Worm (Caenorhabditis elegans): ENCODE data around the gene C18B2.2.

C18B2.2 gene

DNA sequence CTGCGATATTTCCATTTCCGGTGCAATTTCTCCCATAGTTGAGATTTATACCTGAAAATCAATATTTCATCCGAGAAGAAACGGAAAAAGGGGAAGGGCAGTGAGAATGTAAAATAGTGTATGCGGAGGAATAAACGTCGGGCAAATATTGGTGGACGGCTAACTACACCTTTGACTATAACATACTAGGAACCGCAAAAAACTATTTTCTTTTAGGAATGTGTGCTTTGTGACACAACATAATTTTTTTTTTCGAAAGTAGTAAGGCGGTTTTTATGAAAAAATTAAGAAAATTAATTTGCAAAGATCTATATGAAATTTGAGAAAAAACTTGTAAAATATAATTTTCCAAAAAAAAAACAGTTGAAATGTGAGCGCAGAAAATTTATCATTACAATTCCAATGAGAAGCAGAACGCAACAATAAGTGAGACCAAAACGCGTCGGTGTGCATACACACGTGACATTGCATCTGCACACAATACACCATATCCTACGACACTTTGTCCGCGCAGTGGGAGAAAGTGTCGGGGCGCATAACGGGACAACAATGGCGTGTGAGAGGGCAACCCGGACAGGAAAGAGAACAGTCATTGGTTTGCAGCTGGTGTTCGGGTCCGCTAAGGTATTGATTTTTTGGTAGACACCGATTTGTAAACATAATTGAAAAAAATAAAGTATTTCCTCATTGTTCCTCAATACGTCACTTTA lies 27.0 kb downstream of the C18B2.2 start, which contains the start of the genes sax-1 and R11G1.2 (continued):
- TF ChIP-seq php-3 (GFP tag; IDR thresholded peaks at IDR 0.05), result no peak
- peak; percentile 14 for TF ChIP-seq dpl-1 (GFP tag; optimal IDR thresholded peaks at IDR 0.05)
- TF ChIP-seq nhr-41 (GFP tag; IDR thresholded peaks at IDR 0.05), result no peak
- peak; percentile 73 for TF ChIP-seq mes-2 (tag; optimal IDR thresholded peaks at IDR 0.05; ENCODE audit: poor library complexity, severe bottlenecking)
- TF ChIP-seq mdl-1 (tag; optimal IDR thresholded peaks at IDR 0.05), result peak; percentile 33 to 88
- TF ChIP-seq duxl-1 (tag; optimal IDR thresholded peaks at IDR 0.05; ENCODE audit: poor library complexity), result no peak
- TF ChIP-seq egl-27 (tag; optimal IDR thresholded peaks at IDR 0.05), result no peak
- TF ChIP-seq fos-1 (tag; optimal IDR thresholded peaks at IDR 0.05), result no peak
- TF ChIP-seq lin-39 (tag; optimal IDR thresholded peaks at IDR 0.05), result no peak
- no peak for TF ChIP-seq nhr-76 (tag; optimal IDR thresholded peaks at IDR 0.05)
- TF ChIP-seq tra-1 (GFP tag; IDR thresholded peaks at IDR 0.05), result no peak
- TF ChIP-seq nhr-102 (tag; optimal IDR thresholded peaks at IDR 0.05), result no peak
- no peak for TF ChIP-seq ceh-62 (tag; optimal IDR thresholded peaks at IDR 0.05)
- TF ChIP-seq D1046.2 (GFP tag; IDR thresholded peaks at IDR 0.05), result no peak
- TF ChIP-seq nhr-28 (tag; optimal IDR thresholded peaks at IDR 0.05), result peak; percentile 41
- no peak for TF ChIP-seq snpc-4 (tag; optimal IDR thresholded peaks at IDR 0.05)
- no peak for TF ChIP-seq set-16 (GFP tag; IDR thresholded peaks at IDR 0.05)
- peak; percentile 56 for TF ChIP-seq ztf-7 (tag; optimal IDR thresholded peaks at IDR 0.05)
- TF ChIP-seq R02D3.7 (tag; optimal IDR thresholded peaks at IDR 0.05), result no peak
- TF ChIP-seq nhr-237 (tag; optimal IDR thresholded peaks at IDR 0.05), result no peak
- no peak for TF ChIP-seq egl-43 (GFP tag; IDR thresholded peaks at IDR 0.05)
- peak; percentile 40 for TF ChIP-seq mxl-3 (GFP tag; optimal IDR thresholded peaks at IDR 0.05)
- peak; percentile 9 for TF ChIP-seq aha-1 (tag)
- no peak for TF ChIP-seq skn-1 (tag; optimal IDR thresholded peaks at IDR 0.05)
- no peak for TF ChIP-seq ceh-20 (GFP tag; IDR thresholded peaks at IDR 0.05)
- no peak for TF ChIP-seq spr-3 (GFP tag; optimal IDR thresholded peaks at IDR 0.05)
- TF ChIP-seq snpc-1.2 (GFP tag; IDR thresholded peaks at IDR 0.05), result no peak
- TF ChIP-seq lim-7 (GFP tag; IDR thresholded peaks at IDR 0.05), result no peak
- TF ChIP-seq Y105C5A.15 (GFP tag; IDR thresholded peaks at IDR 0.05), result no peak
- TF ChIP-seq pqm-1 (tag; optimal IDR thresholded peaks at IDR 0.05), result no peak
- TF ChIP-seq nhr-48 (tag; optimal IDR thresholded peaks at IDR 0.05), result peak; percentile 29
- TF ChIP-seq tag-97 (GFP tag; IDR thresholded peaks at IDR 0.05), result no peak
- peak; percentile 55 for TF ChIP-seq dmd-6 (GFP tag; IDR thresholded peaks at IDR 0.05)
- TF ChIP-seq aly-2 (tag; optimal IDR thresholded peaks at IDR 0.05), result no peak
- TF ChIP-seq mdt-29 (GFP tag; IDR thresholded peaks at IDR 0.05), result no peak
- no peak for TF ChIP-seq spr-1 (tag; optimal IDR thresholded peaks at IDR 0.05)
- no peak for TF ChIP-seq ceh-82 (tag; optimal IDR thresholded peaks at IDR 0.05)
- no peak for TF ChIP-seq F26F4.8 (GFP tag; conservative IDR thresholded peaks at IDR 0.05)
- no peak for TF ChIP-seq vab-7 (GFP tag; IDR thresholded peaks at IDR 0.05)
- TF ChIP-seq ceh-28 (tag; optimal IDR thresholded peaks at IDR 0.05), result no peak
- TF ChIP-seq ceh-44 (GFP tag; IDR thresholded peaks at IDR 0.05), result no peak

DNA sequence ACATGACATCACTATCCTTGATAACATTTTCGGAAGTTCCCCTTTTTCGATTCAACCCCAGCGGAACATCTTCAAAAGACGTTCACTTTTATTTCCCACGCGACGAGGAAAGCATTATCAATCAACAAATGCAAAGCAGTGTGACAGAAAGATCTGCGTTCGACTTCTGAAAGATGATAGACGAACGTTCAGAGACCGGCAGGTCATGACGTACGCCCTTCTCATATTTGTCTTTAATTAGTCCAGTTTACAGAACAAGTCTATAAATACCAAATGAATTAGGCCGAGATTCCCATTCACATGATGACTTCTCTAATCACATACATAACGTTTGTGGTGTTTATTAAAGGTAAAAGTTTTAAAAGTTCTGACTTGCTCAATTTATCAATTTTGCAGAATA lies 31.4 kb downstream of the C18B2.2 start, which contains the start of gene R11G1.11:
Gene R11G1.11, plus strand, starts transcription at position 301 of the 400 bp plus-strand sequence.
- TF ChIP-seq nhr-77 (tag; optimal IDR thresholded peaks at IDR 0.05), result no peak
- TF ChIP-seq lin-29 (GFP tag; IDR thresholded peaks at IDR 0.05), result no peak
- no peak for TF ChIP-seq rbr-2 (tag; optimal IDR thresholded peaks at IDR 0.05)
- no peak for TF ChIP-seq snpc-4 (tag; optimal IDR thresholded peaks at IDR 0.05)
- no peak for TF ChIP-seq gei-8 (GFP tag; optimal IDR thresholded peaks at IDR 0.05)
- no peak for TF ChIP-seq nhr-28 (tag; optimal IDR thresholded peaks at IDR 0.05)
- TF ChIP-seq lin-15B (tag; optimal IDR thresholded peaks at IDR 0.05), result no peak
- no peak for TF ChIP-seq ztf-7 (tag; optimal IDR thresholded peaks at IDR 0.05)
- no peak for TF ChIP-seq php-3 (GFP tag; IDR thresholded peaks at IDR 0.05)
- TF ChIP-seq spr-1 (tag; optimal IDR thresholded peaks at IDR 0.05), result no peak
- no peak for TF ChIP-seq Y48G9A.11 (GFP tag; IDR thresholded peaks at IDR 0.05)
- no peak for TF ChIP-seq T20F7.1 (GFP tag; optimal IDR thresholded peaks at IDR 0.05)
- no peak for TF ChIP-seq F26F4.8 (GFP tag; conservative IDR thresholded peaks at IDR 0.05)
- TF ChIP-seq ztf-11 (tag; optimal IDR thresholded peaks at IDR 0.05), result no peak

Data from whole organism, L4 larva.